Worm (Caenorhabditis elegans) whole organism, L1 larva: Measurements from ENCODE around the gene F58B4.2.

Experiments
- C04F5.9 ChIP-seq: sonication (generic microtip); optimal IDR thresholded peaks from 2 replicates; lab custom pipeline; 2016; ENCODE audit warnings: missing genetic modification characterization, missing compliant biosample characterization
- F16B12.6 ChIP-seq: fragments of 150-350 bp; optimal IDR thresholded peaks from 2 replicates; lab custom pipeline; 2014; ENCODE audit warnings: missing biosample characterization, missing genetic modification characterization
- aha-1 ChIP-seq: fragments of 150-350 bp; optimal IDR thresholded peaks from 2 replicates; lab custom pipeline; 2014; ENCODE audit warnings: missing biosample characterization, missing genetic modification characterization
- alr-1 ChIP-seq: fragments of 200-800 bp; sonication (Bioruptor generic); optimal IDR thresholded peaks from 2 replicates; lab custom pipeline; 2018; ENCODE audit warnings: borderline replicate concordance, mild to moderate bottlenecking, missing genetic modification characterization, missing compliant biosample characterization
- aly-2 ChIP-seq: fragments of 150-350 bp; optimal IDR thresholded peaks from 2 replicates; lab custom pipeline; 2014; ENCODE audit warnings: missing biosample characterization, missing genetic modification characterization
- ama-1 ChIP-seq: fragments of 150-350 bp; optimal IDR thresholded peaks from 2 replicates; lab custom pipeline; 2014
- ceh-63 ChIP-seq: fragments of 200-800 bp; sonication (Bioruptor generic); optimal IDR thresholded peaks from 2 replicates; lab custom pipeline; 2018; ENCODE audit warnings: mild to moderate bottlenecking, missing genetic modification characterization, missing compliant biosample characterization
- ceh-8 ChIP-seq: fragments of 200-800 bp; sonication (Bioruptor generic); optimal IDR thresholded peaks from 2 replicates; lab custom pipeline; 2018; ENCODE audit warnings: mild to moderate bottlenecking, missing genetic modification characterization, moderate library complexity, missing compliant biosample characterization
- ceh-82 ChIP-seq, 3 experiments: fragments of 150-350 bp in 1 of 3; sonication (generic microtip) in 2 of 3; optimal IDR thresholded peaks; 2 replicates each; lab custom pipeline; 2014 to 2017; ENCODE audit warnings: missing biosample characterization in 3 of 3, missing genetic modification characterization in 3 of 3
- ceh-88 ChIP-seq: fragments of 200-800 bp; sonication (Bioruptor generic); IDR thresholded peaks from 2 replicates; pipeline ENCODE4 v1.3.6; 2022; ENCODE audit warnings: missing genetic modification characterization, missing compliant biosample characterization
- ceh-90 ChIP-seq: sonication (generic microtip); optimal IDR thresholded peaks from 2 replicates; lab custom pipeline; 2016; ENCODE audit warnings: missing genetic modification characterization, missing compliant biosample characterization
- ces-1 ChIP-seq: fragments of 150-350 bp; optimal IDR thresholded peaks from 2 replicates; lab custom pipeline; 2014; ENCODE audit warnings: missing biosample characterization, missing genetic modification reagents, missing genetic modification characterization
- dsc-1 ChIP-seq: sonication (generic microtip); optimal IDR thresholded peaks from 2 replicates; lab custom pipeline; 2016; ENCODE audit warnings: mild to moderate bottlenecking, missing genetic modification characterization, missing compliant biosample characterization
- egl-13 ChIP-seq: sonication (generic microtip); optimal IDR thresholded peaks from 2 replicates; lab custom pipeline; 2016; ENCODE audit warnings: missing genotype, missing genetic modification reagents, missing genetic modification characterization, missing compliant biosample characterization
- egl-27 ChIP-seq, 2 experiments: fragments of 150-350 bp in 1 of 2; sonication (generic microtip); optimal IDR thresholded peaks; 3 replicates each; lab custom pipeline; 2017 to 2018; ENCODE audit warnings: missing biosample characterization in 2 of 2, missing genetic modification characterization in 2 of 2, missing genetic modification reagents in 2 of 2
- elt-3 ChIP-seq, 6 experiments: fragments of 150-350 bp in 1 of 6; sonication (generic microtip); optimal IDR thresholded peaks; 2 replicates each; lab custom pipeline; 2017 to 2018; ENCODE audit warnings: missing biosample characterization in 6 of 6, missing genetic modification characterization in 6 of 6, inconsistent platforms in 1 of 6
- ets-5 ChIP-seq: fragments of 200-800 bp; sonication (Bioruptor generic); IDR thresholded peaks from 2 replicates; pipeline ENCODE4 v1.3.6; 2022; ENCODE audit warnings: missing genetic modification characterization, missing compliant biosample characterization
- fkh-4 ChIP-seq: sonication (generic microtip); optimal IDR thresholded peaks from 2 replicates; lab custom pipeline; 2016; ENCODE audit warnings: missing compliant biosample characterization, missing genetic modification characterization, borderline replicate concordance
- fos-1 ChIP-seq: fragments of 150-350 bp; optimal IDR thresholded peaks from 2 replicates; lab custom pipeline; 2014; ENCODE audit warnings: missing biosample characterization, missing genetic modification characterization
- hlh-17 ChIP-seq: fragments of 200-800 bp; sonication (Bioruptor generic); optimal IDR thresholded peaks from 2 replicates; lab custom pipeline; 2018; ENCODE audit warnings: missing genetic modification characterization, mild to moderate bottlenecking, missing compliant biosample characterization, moderate library complexity, borderline replicate concordance
- hlh-4 ChIP-seq: sonication (generic microtip); optimal IDR thresholded peaks from 2 replicates; lab custom pipeline; 2016; ENCODE audit warnings: mild to moderate bottlenecking, missing genetic modification characterization, missing compliant biosample characterization
- hpl-2 ChIP-seq: fragments of 150-350 bp; optimal IDR thresholded peaks from 2 replicates; lab custom pipeline; 2014; ENCODE audit warnings: missing biosample characterization, missing genetic modification reagents, missing genetic modification characterization
- isw-1 ChIP-seq: fragments of 200-800 bp; sonication (Bioruptor generic); IDR thresholded peaks from 2 replicates; pipeline ENCODE4 v1.3.6; 2022; ENCODE audit warnings: missing genetic modification characterization, missing compliant biosample characterization
- lin-14 ChIP-seq: fragments of 200-800 bp; sonication (Bioruptor generic); optimal IDR thresholded peaks from 2 replicates; lab custom pipeline; 2018; ENCODE audit warnings: mild to moderate bottlenecking, missing genetic modification characterization, moderate library complexity, missing compliant biosample characterization
- lin-15B ChIP-seq: fragments of 150-350 bp; sonication (generic microtip); optimal IDR thresholded peaks from 3 replicates; lab custom pipeline; 2014; ENCODE audit warnings: missing biosample characterization, missing genetic modification characterization
- lin-35 ChIP-seq, 2 experiments: fragments of 150-350 bp; optimal IDR thresholded peaks; 2 replicates each; lab custom pipeline; 2014; ENCODE audit warnings: missing biosample characterization in 2 of 2, missing genetic modification characterization in 2 of 2, missing genetic modification reagents in 2 of 2
- mab-9 ChIP-seq: fragments of 200-800 bp; sonication (Bioruptor generic); IDR thresholded peaks from 2 replicates; pipeline ENCODE4 v1.3.6; 2022; ENCODE audit warnings: missing genetic modification reagents, missing genetic modification characterization, missing compliant biosample characterization
- mdl-1 ChIP-seq, 2 experiments: fragments of 150-350 bp; optimal IDR thresholded peaks; 2 replicates each; lab custom pipeline; 2014 to 2017; ENCODE audit warnings: missing biosample characterization in 2 of 2, missing genetic modification characterization in 2 of 2, inconsistent platforms in 1 of 2
- mef-2 ChIP-seq: fragments of 150-350 bp; optimal IDR thresholded peaks from 2 replicates; lab custom pipeline; 2014; ENCODE audit warnings: missing biosample characterization, missing genetic modification characterization
- nhr-11 ChIP-seq: fragments of 150-350 bp; optimal IDR thresholded peaks from 2 replicates; lab custom pipeline; 2014; ENCODE audit warnings: missing biosample characterization, missing genetic modification characterization
- nhr-19 ChIP-seq: fragments of 200-800 bp; sonication (Bioruptor generic); conservative IDR thresholded peaks from 2 replicates; pipeline ENCODE4 v1.3.6; 2022; ENCODE audit warnings: missing genetic modification characterization, missing compliant biosample characterization
- nhr-237 ChIP-seq: fragments of 150-350 bp; optimal IDR thresholded peaks from 2 replicates; lab custom pipeline; 2014; ENCODE audit warnings: missing biosample characterization, missing genetic modification characterization
- nhr-47 ChIP-seq: sonication (generic microtip); optimal IDR thresholded peaks from 2 replicates; lab custom pipeline; 2016; ENCODE audit warnings: mild to moderate bottlenecking, missing genetic modification characterization, moderate library complexity, missing compliant biosample characterization
- nhr-71 ChIP-seq: sonication (generic microtip); optimal IDR thresholded peaks from 2 replicates; lab custom pipeline; 2016; ENCODE audit warnings: mild to moderate bottlenecking, missing genetic modification characterization, moderate library complexity, missing compliant biosample characterization
- nhr-76 ChIP-seq: sonication (generic microtip); optimal IDR thresholded peaks from 2 replicates; lab custom pipeline; 2017; ENCODE audit warnings: missing biosample characterization, missing genetic modification characterization
- nhr-77 ChIP-seq: fragments of 150-350 bp; optimal IDR thresholded peaks from 2 replicates; lab custom pipeline; 2014; ENCODE audit warnings: missing biosample characterization, missing genetic modification characterization
- nhr-85 ChIP-seq: sonication (generic microtip); peaks from one replicate; lab custom pipeline; 2016; ENCODE audit warnings: missing genetic modification characterization, inconsistent platforms, missing compliant biosample characterization
- nhr-90 ChIP-seq: sonication (generic microtip); optimal IDR thresholded peaks from 2 replicates; lab custom pipeline; 2016; ENCODE audit warnings: mild to moderate bottlenecking, missing genetic modification characterization, missing compliant biosample characterization; ENCODE audit not compliant: poor library complexity
- pax-3 ChIP-seq: fragments of 200-800 bp; sonication (Bioruptor generic); optimal IDR thresholded peaks from 2 replicates; lab custom pipeline; 2018; ENCODE audit warnings: mild to moderate bottlenecking, missing genetic modification characterization, moderate library complexity, missing compliant biosample characterization
- rnt-1 ChIP-seq: sonication (generic microtip); optimal IDR thresholded peaks from 2 replicates; lab custom pipeline; 2016; ENCODE audit warnings: mild to moderate bottlenecking, missing genetic modification characterization, moderate library complexity, missing compliant biosample characterization
- skn-1 ChIP-seq: fragments of 150-350 bp; optimal IDR thresholded peaks from 2 replicates; lab custom pipeline; 2014; ENCODE audit warnings: missing biosample characterization, missing genetic modification characterization
- sox-4 ChIP-seq: sonication (generic microtip); optimal IDR thresholded peaks from 2 replicates; lab custom pipeline; 2016; ENCODE audit warnings: missing genetic modification characterization, missing compliant biosample characterization
- sptf-1 ChIP-seq: fragments of 150-350 bp; optimal IDR thresholded peaks from 2 replicates; lab custom pipeline; 2014; ENCODE audit warnings: missing biosample characterization, missing genetic modification characterization
- swsn-7 ChIP-seq: sonication (generic microtip); optimal IDR thresholded peaks from 2 replicates; lab custom pipeline; 2016; ENCODE audit warnings: missing genetic modification characterization, missing compliant biosample characterization
- tbx-2 ChIP-seq: sonication (generic microtip); optimal IDR thresholded peaks from 2 replicates; lab custom pipeline; 2016; ENCODE audit warnings: missing genetic modification characterization, missing compliant biosample characterization
- tlp-1 ChIP-seq: fragments of 150-350 bp; optimal IDR thresholded peaks from 2 replicates; lab custom pipeline; 2014; ENCODE audit warnings: missing biosample characterization, missing genetic modification characterization
- unc-130 ChIP-seq: fragments of 150-350 bp; optimal IDR thresholded peaks from 2 replicates; lab custom pipeline; 2017; ENCODE audit warnings: missing biosample characterization, missing genetic modification characterization, inconsistent platforms
- unc-62 ChIP-seq: fragments of 150-350 bp; optimal IDR thresholded peaks from 2 replicates; lab custom pipeline; 2014; ENCODE audit warnings: missing biosample characterization, missing genetic modification reagents, missing genetic modification characterization
- unc-86 ChIP-seq: sonication (generic microtip); optimal IDR thresholded peaks from 2 replicates; lab custom pipeline; 2016; ENCODE audit warnings: missing genetic modification characterization, missing compliant biosample characterization
- unc-98 ChIP-seq: fragments of 200-800 bp; sonication (Bioruptor generic); IDR thresholded peaks from 2 replicates; pipeline ENCODE4 v1.3.6; 2022; ENCODE audit warnings: missing genetic modification characterization, missing compliant biosample characterization
- vab-15 ChIP-seq: sonication (generic microtip); optimal IDR thresholded peaks from 2 replicates; lab custom pipeline; 2017; ENCODE audit warnings: missing genotype, mild to moderate bottlenecking, missing genetic modification characterization, missing compliant biosample characterization
- xbp-1 ChIP-seq: sonication (generic microtip); optimal IDR thresholded peaks from 2 replicates; lab custom pipeline; 2016; ENCODE audit warnings: missing genetic modification characterization, missing compliant biosample characterization
- zag-1 ChIP-seq: fragments of 150-350 bp; optimal IDR thresholded peaks from 2 replicates; lab custom pipeline; 2014; ENCODE audit warnings: missing biosample characterization, missing genetic modification characterization

Gene F58B4.2

ce11 chrV:10965501-10965900, 47.2 kb upstream of the F58B4.2 start, which contains the start of the genes ctf-4 and eef-1G (continued):
- TF ChIP-seq pax-3 (tag; lab: Kevin White, UChicago) (peak; percentile 91), F16B12.6 (peak; percentile 68), aly-2 (peak; percentile 70), sox-4 (tag; lab: Kevin White, UChicago) (peak; percentile 86), tlp-1 (tag; lab: Kevin White, UChicago) (no peak), unc-130 (tag; lab: Kevin White, UChicago) (peak; percentile 99), ceh-8 (GFP tag; lab: Kevin White, UChicago) (peak; percentile 72), skn-1 (tag; lab: Kevin White, UChicago) (peak; percentile 96), xbp-1 (tag; lab: Kevin White, UChicago) (peak; percentile 96), hpl-2 (GFP tag; lab: Kevin White, UChicago) (peak; percentile 89), egl-27 (tag; optimal IDR thresholded peaks at IDR 0.05; lab: Kevin White, UChicago) (peak in 1 of 2 experiments; percentile 34), lin-14 (peak; percentile 99), dsc-1 (tag; lab: Kevin White, UChicago) (peak; percentile 95), unc-62 (no peak), C04F5.9 (tag; lab: Kevin White, UChicago) (peak; percentile 53), unc-86 (tag; lab: Kevin White, UChicago) (peak; percentile 91), nhr-47 (tag; lab: Kevin White, UChicago) (peak; percentile 96), nhr-71 (tag; lab: Kevin White, UChicago) (peak; percentile 98), mef-2 (peak; percentile 48), aha-1 (tag; lab: Kevin White, UChicago) (peak; percentile 47), ceh-88 (GFP tag; lab: Robert Waterston, UW) (peak; percentile 85), swsn-7 (tag; lab: Kevin White, UChicago) (peak; percentile 95), nhr-11 (peak; percentile 69), mab-9 (GFP tag; lab: Robert Waterston, UW) (peak; percentile 86), nhr-85 (tag; lab: Kevin White, UChicago) (peak; percentile 98), fos-1 (peak; percentile 93), fkh-4 (tag; lab: Kevin White, UChicago) (peak; percentile 67), nhr-77 (tag; lab: Kevin White, UChicago) (peak; percentile 96), nhr-90 (peak; percentile 96), rnt-1 (tag; lab: Kevin White, UChicago) (peak; percentile 96), lin-15B (tag; lab: Kevin White, UChicago) (peak; percentile 92), egl-13 (tag; lab: Kevin White, UChicago) (peak; percentile 95), ceh-82 (tag; optimal IDR thresholded peaks at IDR 0.05; lab: Kevin White, UChicago) (peak; percentile 88 to 98 (median 94)), isw-1 (GFP tag; lab: Robert Waterston, UW) (peak; percentile 94), elt-3 (tag; optimal IDR thresholded peaks at IDR 0.05; lab: Kevin White, UChicago) (peak in 4 of 6 experiments; percentile 30 to 96 (median 94)), unc-98 (peak; percentile 72), ces-1 (GFP tag; lab: Kevin White, UChicago) (no peak), vab-15 (peak; percentile 74), ama-1 (peak; percentile 51), ets-5 (no peak), mdl-1 (tag; optimal IDR thresholded peaks at IDR 0.05; lab: Kevin White, UChicago) (peak in 1 of 2 experiments; percentile 93), zag-1 (peak; percentile 46), nhr-19 (peak; percentile 99), nhr-237 (tag; lab: Kevin White, UChicago) (peak; percentile 89), nhr-76 (peak; percentile 15), ceh-63 (GFP tag; lab: Kevin White, UChicago) (no peak), sptf-1 (tag; lab: Kevin White, UChicago) (no peak), hlh-4 (tag; lab: Kevin White, UChicago) (no peak), tbx-2 (peak; percentile 97), lin-35 (GFP tag; optimal IDR thresholded peaks at IDR 0.05; lab: Kevin White, UChicago) (peak; percentile 97 to 99), ceh-90 (tag; lab: Kevin White, UChicago) (no peak), alr-1 (no peak), hlh-17 (no peak)
